Worm (Caenorhabditis elegans) whole organism, L4 larva: Measurements from ENCODE around the gene inx-1.

ENCODE experiments used
- ceh-44 ChIP-seq: fragments of 200-800 bp; sonication (Bioruptor generic); IDR thresholded peaks from 2 replicates; pipeline ENCODE4 v1.3.6; 2022; ENCODE audit warnings: missing genetic modification reagents, missing genetic modification characterization, missing compliant biosample characterization
- fkh-10 ChIP-seq: fragments of 150-350 bp; optimal IDR thresholded peaks from 2 replicates; lab custom pipeline; 2014; ENCODE audit warnings: missing biosample characterization, missing genetic modification reagents, missing genetic modification characterization
- lin-39 ChIP-seq: fragments of 150-350 bp; optimal IDR thresholded peaks from 2 replicates; lab custom pipeline; 2014; ENCODE audit warnings: missing biosample characterization, missing genetic modification reagents, missing genetic modification characterization
- nhr-6 ChIP-seq: fragments of 150-350 bp; optimal IDR thresholded peaks from 2 replicates; lab custom pipeline; 2014; ENCODE audit warnings: missing biosample characterization, missing genetic modification characterization
- nhr-77 ChIP-seq: fragments of 150-350 bp; optimal IDR thresholded peaks from 2 replicates; lab custom pipeline; 2014; ENCODE audit warnings: missing biosample characterization, missing genetic modification characterization
- unc-62 ChIP-seq, 3 experiments: fragments of 150-350 bp in 1 of 3; sonication (generic microtip); optimal IDR thresholded peaks in 2 of 3; peaks in 1 of 3; 1 replicate in 1 of 3; 2 replicates in 2 of 3; lab custom pipeline; 2014 to 2017; ENCODE audit warnings: missing biosample characterization in 3 of 3, missing genetic modification characterization in 3 of 3, missing genetic modification reagents in 3 of 3, missing genotype in 1 of 3

DNA sequence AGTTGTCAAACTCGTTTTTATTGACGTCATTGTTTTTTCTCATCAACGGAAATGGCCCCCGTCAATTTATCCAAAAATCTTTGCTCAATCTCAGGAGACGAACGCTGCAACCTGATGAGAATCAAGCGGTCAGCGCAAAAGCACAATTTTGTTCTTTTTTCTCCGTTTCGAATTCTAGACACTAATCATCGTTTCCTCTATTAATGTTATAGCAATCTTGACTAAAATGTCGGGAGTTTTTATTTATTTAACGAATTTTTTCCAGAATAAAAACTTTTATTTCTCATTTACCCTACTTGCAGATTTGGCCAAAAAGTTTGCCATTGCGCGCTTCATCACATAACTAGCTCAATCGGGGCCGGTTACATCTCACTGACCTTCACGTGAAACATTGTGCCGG lies 33.1 kb upstream of the inx-1 start, which contains the start of gene F01E11.18:
- TF ChIP-seq unc-62 (GFP tag; optimal IDR thresholded peaks at IDR 0.05 in 1 of 2; lab: Kevin White, UChicago) (no peak), unc-62 (tag; optimal IDR thresholded peaks at IDR 0.05; lab: Kevin White, UChicago) (no peak), lin-39 (tag; lab: Kevin White, UChicago) (no peak), fkh-10 (no peak), nhr-77 (tag; lab: Kevin White, UChicago) (no peak), nhr-6 (tag; lab: Kevin White, UChicago) (no peak), ceh-44 (GFP tag; lab: Robert Waterston, UW) (no peak)
